Worm (Caenorhabditis elegans) whole organism, L3 larva: Measurements from ENCODE around the gene T05A1.5.

ENCODE experiments used
- ZK546.5 ChIP-seq: sonication (generic microtip); optimal IDR thresholded peaks from 2 replicates; lab custom pipeline; 2017; ENCODE audit warnings: missing biosample characterization, missing genetic modification characterization
- aly-2 ChIP-seq: fragments of 150-350 bp; optimal IDR thresholded peaks from 2 replicates; lab custom pipeline; 2014; ENCODE audit warnings: missing biosample characterization, missing genetic modification characterization
- ama-1 ChIP-seq: fragments of 150-350 bp; optimal IDR thresholded peaks from 2 replicates; lab custom pipeline; 2018
- ceh-16 ChIP-seq: sonication (generic microtip); optimal IDR thresholded peaks from 2 replicates; lab custom pipeline; 2017; ENCODE audit warnings: missing biosample characterization, missing genetic modification characterization
- ceh-9 ChIP-seq: sonication (generic microtip); optimal IDR thresholded peaks from 2 replicates; lab custom pipeline; 2018; ENCODE audit warnings: missing biosample characterization, missing genetic modification characterization
- daf-12 ChIP-seq: fragments of 150-350 bp; optimal IDR thresholded peaks from 2 replicates; lab custom pipeline; 2014; ENCODE audit warnings: missing biosample characterization, missing genetic modification reagents, missing genetic modification characterization
- egl-27 ChIP-seq: sonication (generic microtip); optimal IDR thresholded peaks from 4 replicates; lab custom pipeline; 2017; ENCODE audit warnings: missing biosample characterization, missing genetic modification reagents, missing genetic modification characterization
- elt-1 ChIP-seq: fragments of 150-350 bp; optimal IDR thresholded peaks from 2 replicates; lab custom pipeline; 2014; ENCODE audit warnings: missing biosample characterization, missing genetic modification characterization
- elt-2 ChIP-seq: sonication (generic microtip); optimal IDR thresholded peaks from 2 replicates; lab custom pipeline; 2016; ENCODE audit warnings: missing genetic modification reagents, mild to moderate bottlenecking, missing genetic modification characterization, missing compliant biosample characterization
- elt-3 ChIP-seq, 3 experiments: fragments of 150-350 bp in 1 of 3; sonication (generic microtip) in 2 of 3; optimal IDR thresholded peaks; 2 replicates in 2 of 3; 4 replicates in 1 of 3; lab custom pipeline; 2014 to 2017; ENCODE audit warnings: missing biosample characterization in 3 of 3, missing genetic modification characterization in 3 of 3
- eor-1 ChIP-seq, 2 experiments: fragments of 150-350 bp; optimal IDR thresholded peaks; 2 replicates each; lab custom pipeline; 2014 to 2018; ENCODE audit warnings: missing biosample characterization in 2 of 2, missing genetic modification characterization in 2 of 2
- fkh-10 ChIP-seq: sonication (generic microtip); optimal IDR thresholded peaks from 2 replicates; lab custom pipeline; 2017; ENCODE audit warnings: missing biosample characterization, missing genetic modification reagents, missing genetic modification characterization
- fkh-2 ChIP-seq: fragments of 150-350 bp; optimal IDR thresholded peaks from 2 replicates; lab custom pipeline; 2014; ENCODE audit warnings: missing biosample characterization, missing genetic modification reagents, missing genetic modification characterization
- fos-1 ChIP-seq: fragments of 150-350 bp; optimal IDR thresholded peaks from 2 replicates; lab custom pipeline; 2014; ENCODE audit warnings: missing biosample characterization, missing genetic modification characterization
- hmg-11 ChIP-seq: sonication (generic microtip); optimal IDR thresholded peaks from 2 replicates; lab custom pipeline; 2016; ENCODE audit warnings: missing genetic modification characterization, missing compliant biosample characterization
- jun-1 ChIP-seq: fragments of 150-350 bp; optimal IDR thresholded peaks from 2 replicates; lab custom pipeline; 2014; ENCODE audit warnings: missing biosample characterization, missing genetic modification reagents, missing genetic modification characterization
- lin-15B ChIP-seq: fragments of 150-350 bp; optimal IDR thresholded peaks from 2 replicates; lab custom pipeline; 2014; ENCODE audit warnings: missing biosample characterization, missing genetic modification characterization
- nfya-1 ChIP-seq: sonication (generic microtip); optimal IDR thresholded peaks from 2 replicates; lab custom pipeline; 2017; ENCODE audit warnings: missing genetic modification characterization, mild to moderate bottlenecking, missing compliant biosample characterization, antibody characterized with exemption, moderate library complexity; ENCODE audit not compliant: insufficient read depth
- nhr-11 ChIP-seq: fragments of 150-350 bp; optimal IDR thresholded peaks from 2 replicates; lab custom pipeline; 2014; ENCODE audit warnings: missing biosample characterization, missing genetic modification characterization
- nhr-23 ChIP-seq: fragments of 150-350 bp; optimal IDR thresholded peaks from 2 replicates; lab custom pipeline; 2014; ENCODE audit warnings: missing biosample characterization, missing genetic modification reagents, missing genetic modification characterization
- nhr-67 ChIP-seq: fragments of 150-350 bp; optimal IDR thresholded peaks from 2 replicates; lab custom pipeline; 2014; ENCODE audit warnings: missing biosample characterization, missing genetic modification characterization
- nhr-76 ChIP-seq: fragments of 150-350 bp; sonication (generic microtip); optimal IDR thresholded peaks from 5 replicates; lab custom pipeline; 2014; ENCODE audit warnings: missing biosample characterization, missing genetic modification characterization
- nhr-77 ChIP-seq: fragments of 150-350 bp; optimal IDR thresholded peaks from 2 replicates; lab custom pipeline; 2014; ENCODE audit warnings: missing biosample characterization, missing genetic modification characterization
- pqm-1 ChIP-seq: fragments of 150-350 bp; optimal IDR thresholded peaks from 2 replicates; lab custom pipeline; 2017; ENCODE audit warnings: missing biosample characterization, missing genetic modification characterization, inconsistent platforms
- sea-2 ChIP-seq: fragments of 150-350 bp; sonication (generic microtip); optimal IDR thresholded peaks from 4 replicates; lab custom pipeline; 2014; ENCODE audit warnings: missing biosample characterization, missing genetic modification reagents, missing genetic modification characterization
- snpc-4 ChIP-seq: fragments of 150-350 bp; optimal IDR thresholded peaks from 2 replicates; lab custom pipeline; 2014; ENCODE audit warnings: missing biosample characterization, missing genetic modification characterization
- unc-39 ChIP-seq: sonication (generic microtip); optimal IDR thresholded peaks from 4 replicates; lab custom pipeline; 2017; ENCODE audit warnings: missing biosample characterization, missing genetic modification characterization
- unc-62 ChIP-seq: fragments of 150-350 bp; sonication (generic microtip); optimal IDR thresholded peaks from 4 replicates; lab custom pipeline; 2014; ENCODE audit warnings: missing biosample characterization, missing genetic modification reagents, missing genetic modification characterization
- zag-1 ChIP-seq: fragments of 150-350 bp; optimal IDR thresholded peaks from 2 replicates; lab custom pipeline; 2014; ENCODE audit warnings: missing biosample characterization, missing genetic modification characterization
- ztf-11 ChIP-seq: fragments of 150-350 bp; optimal IDR thresholded peaks from 2 replicates; lab custom pipeline; 2014; ENCODE audit warnings: missing biosample characterization, missing genetic modification characterization
- ztf-4 ChIP-seq: fragments of 150-350 bp; optimal IDR thresholded peaks from 2 replicates; lab custom pipeline; 2014; ENCODE audit warnings: missing biosample characterization, missing genetic modification characterization

The T05A1.5 gene

DNA sequence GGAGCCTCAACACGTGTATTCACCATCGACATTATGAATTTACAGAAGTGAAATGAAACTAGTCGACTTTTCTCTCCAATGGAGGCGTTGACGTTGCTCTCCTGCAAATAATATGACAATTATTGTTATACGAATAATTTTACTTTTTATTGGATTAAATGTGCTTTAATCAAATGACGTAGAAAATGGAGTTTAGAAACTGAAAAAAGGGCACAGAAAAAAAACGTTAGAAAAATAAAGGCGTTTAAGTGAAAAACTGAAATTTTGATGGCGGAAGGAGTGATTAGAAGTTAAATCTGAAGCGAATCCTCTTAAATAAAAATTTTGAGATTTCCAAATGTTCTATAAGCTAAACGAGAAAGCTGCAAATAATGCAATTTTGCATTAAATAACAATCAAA is 33.9 kb downstream of the T05A1.5 start, which contains the start of gene npr-2:
Gene npr-2, minus strand, starts transcription at position 101 of the 400 bp plus-strand sequence.
- TF ChIP-seq unc-62, result no peak
- TF ChIP-seq fkh-2 (tag; lab: Kevin White, UChicago), result no peak
- no peak for TF ChIP-seq snpc-4
- TF ChIP-seq nfya-1 (tag; lab: Kevin White, UChicago), result no peak
- no peak for TF ChIP-seq ztf-11 (tag; lab: Kevin White, UChicago)
- no peak for TF ChIP-seq ZK546.5 (tag; lab: Kevin White, UChicago)
- TF ChIP-seq fkh-10 (GFP tag; lab: Kevin White, UChicago), result no peak
- no peak for TF ChIP-seq zag-1 (tag; lab: Kevin White, UChicago)
- no peak for TF ChIP-seq unc-39

- TF ChIP-seq ztf-4 (tag; lab: Kevin White, UChicago) (no peak), jun-1 (tag; lab: Kevin White, UChicago) (no peak), hmg-11 (tag; lab: Kevin White, UChicago) (no peak), unc-62 (no peak)
These were observed 38.3 kb downstream of the T05A1.5 start for ce11 chrIV:9584352-9584751.

DNA sequence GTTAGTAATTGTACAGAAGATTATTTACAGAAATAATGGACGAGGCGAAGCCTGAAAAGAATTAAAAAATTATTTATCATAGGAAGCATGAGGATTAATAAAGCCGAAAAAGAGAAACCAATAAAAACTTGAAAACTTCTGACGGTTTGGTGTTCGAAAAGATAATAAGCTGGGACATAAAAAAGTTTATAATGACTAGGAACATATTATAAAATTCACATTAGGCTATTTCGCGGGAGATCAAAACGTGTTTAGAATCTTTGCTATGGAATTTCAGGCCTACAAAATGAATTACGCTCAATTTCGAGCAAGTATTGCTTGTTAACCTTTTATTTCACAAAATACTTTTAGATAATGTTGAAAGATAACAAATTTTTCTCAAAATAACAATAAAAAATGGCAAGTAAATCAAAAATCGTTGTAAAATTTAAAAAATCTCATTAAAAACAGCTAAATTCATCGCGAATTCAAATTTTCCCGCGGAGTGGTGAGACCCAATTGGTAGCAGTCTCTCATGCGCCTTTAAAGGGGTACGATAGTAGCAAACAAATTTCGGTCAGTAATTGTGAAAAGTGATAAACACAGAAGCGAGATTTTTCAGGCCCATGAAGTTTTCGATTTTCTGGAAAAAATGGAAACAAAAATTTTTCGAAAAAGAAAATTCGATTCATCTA is 42.8 kb downstream of the T05A1.5 start, which contains the start of gene trcs-1:
Gene trcs-1, minus strand, starts transcription at position 51 of the 674 bp plus-strand sequence.
- no peak for TF ChIP-seq elt-1 (tag; lab: Kevin White, UChicago)
- TF ChIP-seq nhr-77 (tag; lab: Kevin White, UChicago), result no peak
- TF ChIP-seq ama-1 (lab: Kevin White, UChicago), result no peak
- no peak for TF ChIP-seq fkh-2 (tag; lab: Kevin White, UChicago)
- TF ChIP-seq ceh-9 (tag; lab: Kevin White, UChicago), result no peak
- TF ChIP-seq lin-15B, result no peak
- no peak for TF ChIP-seq nhr-76 (tag; lab: Kevin White, UChicago)
- no peak for TF ChIP-seq ztf-11 (tag; lab: Kevin White, UChicago)
- TF ChIP-seq, all 47 proteins: peak for 0

ce11 chrIV:9592413-9592812 is 46.3 kb downstream of the T05A1.5 start, which contains the start of gene pei-1:
TSS of gene pei-1 (minus strand) at chrIV:9592513.
- no peak for TF ChIP-seq nhr-67 (tag; lab: Kevin White, UChicago)
- TF ChIP-seq nfya-1 (tag; lab: Kevin White, UChicago), result no peak
- no peak for TF ChIP-seq fos-1
- no peak for TF ChIP-seq aly-2 (tag; lab: Kevin White, UChicago)
- TF ChIP-seq daf-12 (tag; lab: Kevin White, UChicago), result no peak
- no peak for TF ChIP-seq sea-2 (GFP tag; lab: Kevin White, UChicago)
- TF ChIP-seq snpc-4, result no peak
- no peak for TF ChIP-seq ama-1 (lab: Kevin White, UChicago)
- TF ChIP-seq unc-62, result no peak
- TF ChIP-seq eor-1 (tag; optimal IDR thresholded peaks at IDR 0.05; lab: Kevin White, UChicago), result no peak
- TF ChIP-seq egl-27 (tag; lab: Kevin White, UChicago), result no peak
- TF ChIP-seq elt-3 (tag; optimal IDR thresholded peaks at IDR 0.05; lab: Kevin White, UChicago), result no peak
- no peak for TF ChIP-seq zag-1 (tag; lab: Kevin White, UChicago)
- TF ChIP-seq nhr-77 (tag; lab: Kevin White, UChicago), result no peak
- TF ChIP-seq nhr-11 (tag; lab: Kevin White, UChicago), result no peak
- no peak for TF ChIP-seq elt-2 (tag; lab: Kevin White, UChicago)
- no peak for TF ChIP-seq fkh-10 (GFP tag; lab: Kevin White, UChicago)
- TF ChIP-seq ceh-16 (tag; lab: Kevin White, UChicago), result no peak

DNA sequence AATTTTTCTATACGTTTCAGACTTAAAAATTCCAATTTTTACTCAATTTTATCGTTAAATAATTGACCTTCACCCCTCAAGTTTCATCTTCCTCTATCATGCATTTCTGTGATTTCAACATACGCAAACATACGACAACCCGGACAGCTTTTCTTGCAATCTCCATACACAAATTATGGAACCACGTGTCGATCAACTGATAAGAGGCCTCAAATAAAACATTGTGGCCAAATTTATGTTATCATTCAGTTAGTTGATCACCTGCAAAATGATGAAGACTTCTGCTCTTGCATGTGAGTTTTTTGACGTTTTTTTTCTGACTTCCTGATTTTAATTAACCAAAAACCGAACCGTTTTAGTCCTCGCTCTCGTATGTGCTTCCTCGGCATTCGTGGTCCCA is 47.4 kb downstream of the T05A1.5 start, which contains the start of gene spp-18:
Gene spp-18, plus strand, starts transcription at position 257 of the 400 bp plus-strand sequence.
- TF ChIP-seq nhr-76 (tag; lab: Kevin White, UChicago), result no peak
- peak; percentile 56 for TF ChIP-seq pqm-1 (tag; lab: Kevin White, UChicago)
- peak; percentile 87 for TF ChIP-seq elt-2 (tag; lab: Kevin White, UChicago)
- no peak for TF ChIP-seq nhr-23 (tag; lab: Kevin White, UChicago)
